Worm (Caenorhabditis elegans) whole organism, mixed stage, embryonic: ENCODE measurements around the gene C12D5.3.

Experiments used
- ces-1 ChIP-seq: fragments of 150-350 bp; optimal IDR thresholded peaks from 2 replicates; lab custom pipeline; 2014; ENCODE audit warnings: missing biosample characterization, missing genetic modification reagents, missing genetic modification characterization
- elt-1 ChIP-seq: sonication (generic microtip); optimal IDR thresholded peaks from 2 replicates; lab custom pipeline; 2017; ENCODE audit warnings: missing genetic modification characterization, mild to moderate bottlenecking, missing compliant biosample characterization, antibody characterized with exemption, moderate library complexity, borderline replicate concordance; ENCODE audit not compliant: insufficient read depth
- lsy-2 ChIP-seq: fragments of 150-350 bp; optimal IDR thresholded peaks from 2 replicates; lab custom pipeline; 2014; ENCODE audit warnings: missing biosample characterization, missing genetic modification characterization
- nhr-12 ChIP-seq: fragments of 150-350 bp; optimal IDR thresholded peaks from 2 replicates; lab custom pipeline; 2014; ENCODE audit warnings: missing biosample characterization, missing genetic modification characterization
- nhr-28 ChIP-seq: fragments of 150-350 bp; optimal IDR thresholded peaks from 2 replicates; lab custom pipeline; 2014; ENCODE audit warnings: missing biosample characterization, missing genetic modification characterization
- pha-4 ChIP-seq: fragments of 150-350 bp; optimal IDR thresholded peaks from 2 replicates; lab custom pipeline; 2018; ENCODE audit warnings: missing biosample characterization, missing genetic modification reagents, missing genetic modification characterization
- snpc-4 ChIP-seq: fragments of 150-350 bp; optimal IDR thresholded peaks from 2 replicates; lab custom pipeline; 2014; ENCODE audit warnings: missing biosample characterization, missing genetic modification characterization

DNA sequence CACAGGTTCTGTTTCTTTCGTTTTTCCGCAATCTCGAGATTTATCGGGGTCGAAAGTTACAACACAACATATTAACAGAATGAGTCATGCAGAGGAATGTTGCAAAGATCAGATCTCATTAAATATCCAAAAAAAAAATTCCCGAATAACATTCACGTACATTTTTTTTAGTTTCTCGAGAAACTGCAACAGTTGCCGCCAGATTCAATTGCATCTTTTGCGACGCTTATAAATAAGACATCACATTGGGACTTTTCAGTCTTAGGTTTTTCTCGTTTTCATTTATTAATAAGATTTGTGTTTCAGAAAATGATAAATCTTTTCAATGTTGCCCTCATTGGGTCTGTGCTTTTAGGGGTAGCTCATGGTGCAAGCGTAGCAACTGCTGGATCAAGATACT lies 37.7 kb downstream of the C12D5.3 start, which contains the start of gene ZK105.1:
- TF ChIP-seq lsy-2: no peak
- no peak for TF ChIP-seq ces-1
- TF ChIP-seq nhr-12: no peak
- no peak for TF ChIP-seq pha-4 (tag; lab: Kevin White, UChicago)
- no peak for TF ChIP-seq elt-1
- no peak for TF ChIP-seq nhr-28 (tag; lab: Kevin White, UChicago)
- TF ChIP-seq snpc-4 (tag; lab: Kevin White, UChicago): no peak
